Worm (Caenorhabditis elegans) whole organism, L4/young adult: Measurements from ENCODE around the gene str-55.

ENCODE experiments used
- W03F9.2 ChIP-seq: fragments of 150-350 bp; optimal IDR thresholded peaks from 2 replicates; lab custom pipeline; 2014; ENCODE audit warnings: missing biosample characterization, missing genetic modification characterization
- dao-5 ChIP-seq: sonication (generic microtip); optimal IDR thresholded peaks from 2 replicates; lab custom pipeline; 2016; ENCODE audit warnings: missing genotype, missing genetic modification characterization, moderate library complexity, missing compliant biosample characterization
- him-1 ChIP-seq: sonication (generic microtip); optimal IDR thresholded peaks from 2 replicates; lab custom pipeline; 2016; ENCODE audit warnings: missing genotype, missing genetic modification reagents, missing genetic modification characterization, missing compliant biosample characterization

The str-55 gene

DNA sequence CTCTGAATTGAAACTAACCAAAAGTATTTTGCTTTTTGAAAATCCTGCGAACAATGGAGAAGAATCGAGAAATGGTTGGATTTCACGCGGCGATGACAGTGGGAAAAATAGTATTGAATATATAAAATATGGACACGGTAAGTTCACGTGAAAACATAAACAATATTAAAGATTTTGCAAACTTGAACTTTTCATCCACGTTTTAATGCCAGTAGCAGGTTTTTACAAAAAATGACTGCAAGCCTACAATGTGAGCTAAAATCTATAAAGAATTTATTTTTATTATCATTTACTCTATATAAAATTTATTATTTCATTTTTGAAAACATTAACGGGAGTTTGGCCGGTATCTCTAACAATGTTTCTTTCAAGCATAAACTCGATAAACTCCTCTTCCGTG lies 12.6 kb upstream of the str-55 start, which contains the start of gene F26D2.10:
TSS of gene F26D2.10 (minus strand) at position 101 of the 400 bp plus-strand sequence.
- TF ChIP-seq dao-5 (tag; lab: Kevin White, UChicago) (no peak), him-1 (tag; lab: Kevin White, UChicago) (no peak), W03F9.2 (tag; lab: Kevin White, UChicago) (no peak)

DNA sequence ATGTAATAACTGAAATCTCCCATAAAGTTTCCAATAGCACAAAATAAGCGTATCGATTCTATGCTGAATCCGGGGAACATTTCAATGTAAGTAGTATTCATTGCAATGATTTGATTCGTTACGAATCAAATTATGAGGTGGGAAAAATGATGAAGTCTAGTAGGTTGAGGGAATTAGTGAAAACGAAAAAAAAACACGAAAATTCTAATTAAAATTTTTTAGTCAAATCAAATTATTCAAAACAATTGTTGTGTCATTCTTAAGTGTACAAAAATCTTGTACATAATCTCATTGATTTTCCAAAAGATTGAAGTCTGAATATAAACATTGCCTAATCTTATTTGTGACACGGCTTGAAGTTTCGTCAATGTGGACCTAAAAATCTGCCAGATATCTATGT lies 7.5 kb upstream of the str-55 start, which contains the start of gene srw-29:
TSS of gene srw-29 (minus strand) at position 101 of the 400 bp plus-strand sequence.
- TF ChIP-seq W03F9.2 (tag; lab: Kevin White, UChicago): no peak
- TF ChIP-seq dao-5 (tag; lab: Kevin White, UChicago): no peak
- TF ChIP-seq him-1 (tag; lab: Kevin White, UChicago): no peak

DNA sequence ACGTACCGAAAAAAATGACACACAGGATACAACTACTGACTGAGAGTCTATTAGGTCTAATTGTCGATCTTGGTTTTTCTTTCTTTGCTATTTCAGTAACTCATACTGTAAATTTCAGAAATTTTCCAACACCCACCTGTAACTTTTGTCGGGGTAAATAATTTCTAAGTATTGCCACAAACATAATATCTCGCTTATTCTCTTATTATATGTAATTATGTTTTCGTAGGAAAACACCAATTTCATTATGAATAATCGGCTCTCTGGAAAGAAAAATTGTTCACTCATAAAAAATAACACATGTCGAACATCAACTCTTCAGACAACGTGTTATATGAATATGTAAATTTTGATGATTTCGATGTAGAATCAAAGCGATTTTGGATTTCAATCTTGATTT lies 3.8 kb upstream of the str-55 start, which contains the start of gene srw-48:
TSS of gene srw-48 (plus strand) at position 301 of the 400 bp plus-strand sequence.
- TF ChIP-seq dao-5 (tag; lab: Kevin White, UChicago) (no peak), W03F9.2 (tag; lab: Kevin White, UChicago) (no peak), him-1 (tag; lab: Kevin White, UChicago) (no peak)

DNA sequence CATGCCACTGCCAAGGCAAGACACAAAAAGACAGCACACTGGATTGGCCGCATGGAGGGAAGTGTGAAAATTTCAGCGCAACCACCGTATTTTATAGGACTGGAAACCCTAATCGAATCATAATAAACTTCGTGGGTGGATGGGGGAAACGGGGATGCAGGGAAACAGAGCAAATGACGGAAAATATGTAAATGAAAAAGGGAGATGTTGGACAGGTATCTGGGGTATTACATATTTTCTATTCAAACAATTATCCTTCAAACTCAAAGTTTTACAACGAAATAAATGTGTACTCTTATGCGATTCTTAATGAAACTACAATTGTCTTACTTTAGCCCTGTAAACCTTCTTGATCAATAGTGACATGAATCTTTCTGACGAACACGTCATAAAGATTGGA lies 2.9 kb upstream of the str-55 start, which contains the start of gene F26D2.16:
TSS of gene F26D2.16 (minus strand) at position 101 of the 400 bp plus-strand sequence.
- no peak for TF ChIP-seq W03F9.2 (tag; lab: Kevin White, UChicago)
- no peak for TF ChIP-seq him-1 (tag; lab: Kevin White, UChicago)
- no peak for TF ChIP-seq dao-5 (tag; lab: Kevin White, UChicago)

DNA sequence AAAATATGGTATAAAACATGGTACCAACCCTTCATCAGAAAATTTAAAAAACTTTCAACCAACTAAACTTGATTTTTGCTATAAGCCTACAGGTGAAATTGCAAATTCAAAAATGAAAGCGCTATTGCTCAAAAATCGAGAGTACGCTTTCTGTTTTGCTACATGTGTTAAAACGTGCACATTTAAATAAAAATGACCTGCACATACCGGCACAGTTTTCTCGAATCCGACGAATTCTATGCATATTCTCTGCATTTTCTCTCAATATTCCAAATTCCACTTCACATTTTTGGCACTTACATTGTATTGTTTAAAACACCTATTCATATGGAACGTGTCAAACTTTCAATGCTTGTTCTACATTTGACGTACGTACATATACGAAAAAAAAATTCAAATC lies 6.4 kb downstream of the str-55 start, which contains the start of gene srh-145:
TSS of gene srh-145 (plus strand) at position 193 of the 400 bp plus-strand sequence.
- TF ChIP-seq W03F9.2 (tag; lab: Kevin White, UChicago) (no peak), dao-5 (tag; lab: Kevin White, UChicago) (no peak), him-1 (tag; lab: Kevin White, UChicago) (no peak)

DNA sequence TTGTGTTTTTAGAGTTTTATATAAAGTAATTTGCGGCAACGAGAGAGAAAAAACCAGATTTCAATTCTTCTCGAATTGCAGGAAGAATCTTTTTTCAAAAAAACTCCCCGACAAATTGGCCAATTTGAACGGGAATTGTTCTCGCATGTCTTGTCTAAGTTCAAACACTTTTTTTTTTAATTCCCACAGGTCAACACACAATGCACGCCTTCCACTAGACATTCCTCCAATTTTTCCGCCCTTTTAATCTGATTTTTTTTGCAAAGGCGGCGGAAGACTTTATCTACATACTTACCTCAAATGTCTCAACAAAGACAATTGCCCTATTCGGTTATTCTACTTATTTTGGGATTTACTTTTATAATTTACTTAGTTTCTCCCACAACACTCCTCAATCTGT lies 9.3 kb downstream of the str-55 start, which contains the start of gene F26D2.3:
TSS of gene F26D2.3 (plus strand) at position 301 of the 400 bp plus-strand sequence.
- TF ChIP-seq W03F9.2 (tag; lab: Kevin White, UChicago) (no peak), dao-5 (tag; lab: Kevin White, UChicago) (no peak), him-1 (tag; lab: Kevin White, UChicago) (no peak)

DNA sequence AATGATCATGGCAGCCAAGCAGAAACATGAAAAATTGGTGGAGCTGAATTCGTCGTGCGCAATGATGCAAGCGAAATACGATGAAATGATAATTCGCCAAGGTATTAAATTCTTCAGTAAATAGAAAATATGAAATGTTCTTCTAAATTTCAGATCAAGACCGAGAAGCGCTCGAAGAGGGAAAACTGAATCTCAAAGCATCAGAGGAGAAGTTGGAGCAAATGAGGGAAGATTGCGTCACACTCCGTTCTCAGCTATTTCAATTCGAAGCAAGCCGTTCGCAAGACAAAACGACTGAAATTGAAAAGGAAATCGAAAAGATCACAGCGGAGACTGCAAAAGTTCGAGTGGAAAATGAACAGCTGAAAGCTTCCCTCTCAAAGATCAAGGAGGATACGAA lies 10.6 kb downstream of the str-55 start:
- TF ChIP-seq him-1 (tag; lab: Kevin White, UChicago) (no peak), W03F9.2 (tag; lab: Kevin White, UChicago) (no peak), dao-5 (tag; lab: Kevin White, UChicago) (no peak)

DNA sequence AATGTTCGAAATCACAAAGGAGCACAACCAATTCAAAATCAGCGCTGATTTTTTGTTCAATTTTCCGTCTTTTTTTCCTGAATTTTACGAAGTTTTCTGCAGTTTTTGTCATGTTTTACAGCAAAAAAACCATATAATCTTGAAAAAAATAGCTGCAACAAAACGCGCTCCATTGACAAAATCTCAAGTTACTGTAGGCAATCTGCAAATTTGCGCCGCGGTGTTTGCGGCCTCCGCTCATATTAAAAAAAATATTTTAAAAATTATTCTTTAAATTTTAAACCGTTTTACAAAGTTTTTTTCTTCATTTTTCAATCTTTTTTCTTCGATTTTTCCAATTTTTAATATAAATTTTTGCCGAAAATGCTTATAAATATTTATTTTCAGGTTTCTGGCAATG lies 11.5 kb downstream of the str-55 start:
- TF ChIP-seq dao-5 (tag; lab: Kevin White, UChicago): no peak
- no peak for TF ChIP-seq W03F9.2 (tag; lab: Kevin White, UChicago)

DNA sequence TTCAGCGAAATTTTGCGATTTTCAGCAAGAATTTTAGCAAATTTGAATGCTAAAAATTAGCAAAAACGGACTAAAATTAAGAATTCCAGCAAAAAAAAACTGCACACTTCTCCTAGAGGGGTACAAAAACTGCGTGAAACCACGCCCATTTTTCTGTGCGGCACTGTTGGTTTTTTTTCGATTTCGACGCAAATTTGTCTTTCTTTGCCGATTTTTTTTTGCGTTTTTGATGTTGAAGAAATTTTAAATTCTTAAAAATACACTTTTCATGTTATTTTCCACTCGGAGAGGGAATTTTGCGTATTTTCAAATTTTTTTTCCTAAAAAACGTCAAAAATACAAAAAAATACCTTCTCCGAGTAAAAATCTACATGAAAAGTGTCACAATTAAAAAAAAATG lies 12.9 kb downstream of the str-55 start, which contains the start of gene syp-1:
TSS of gene syp-1 (plus strand) at position 301 of the 400 bp plus-strand sequence.
- no peak for TF ChIP-seq W03F9.2 (tag; lab: Kevin White, UChicago)
- no peak for TF ChIP-seq him-1 (tag; lab: Kevin White, UChicago)
- no peak for TF ChIP-seq dao-5 (tag; lab: Kevin White, UChicago)

DNA sequence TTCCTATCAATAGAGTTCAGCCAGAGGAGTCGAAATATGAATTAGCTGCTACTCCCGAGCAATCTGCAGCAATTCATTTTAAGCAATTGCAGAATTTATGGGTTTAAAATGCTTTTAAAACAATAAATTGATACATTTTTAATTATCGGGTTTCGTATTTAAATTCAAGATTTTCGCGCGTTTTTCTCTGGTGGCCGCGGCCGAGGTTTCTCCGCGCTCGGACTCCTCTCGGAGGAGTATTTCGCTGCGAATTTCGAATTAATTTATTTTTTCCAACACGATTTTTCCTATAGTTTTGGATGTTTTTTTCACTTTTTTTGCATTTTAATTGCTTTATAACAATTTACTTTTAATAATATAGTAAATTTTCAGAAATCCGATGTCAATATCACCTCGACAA lies 15.4 kb downstream of the str-55 start, which contains the start of gene F13A7.14:
TSS of gene F13A7.14 (plus strand) at position 373 of the 400 bp plus-strand sequence.
- TF ChIP-seq W03F9.2 (tag; lab: Kevin White, UChicago) (peak; percentile 72), him-1 (tag; lab: Kevin White, UChicago) (no peak), dao-5 (tag; lab: Kevin White, UChicago) (no peak)

DNA sequence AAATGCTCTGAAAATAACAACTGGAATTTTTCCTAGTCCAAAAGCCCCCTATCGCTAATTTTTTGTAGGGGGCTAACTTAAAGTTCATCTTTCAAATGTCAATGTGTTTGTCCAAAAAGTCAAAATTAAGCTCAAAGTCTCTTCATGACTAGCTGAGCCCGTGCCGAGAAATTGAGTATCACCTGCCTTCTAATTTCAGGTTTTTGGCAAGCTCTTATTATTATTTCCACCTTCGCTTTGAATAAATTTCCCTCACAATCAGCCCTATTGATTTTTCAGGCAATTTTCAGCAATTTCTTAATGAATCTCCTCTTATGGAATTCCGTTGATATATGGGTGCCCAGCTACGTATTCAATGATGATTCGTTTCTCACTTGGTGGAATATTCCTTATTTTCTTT lies 17.5 kb downstream of the str-55 start, which contains the start of gene sre-36:
TSS of gene sre-36 (plus strand) at position 301 of the 400 bp plus-strand sequence.
- TF ChIP-seq dao-5 (tag; lab: Kevin White, UChicago) (no peak), W03F9.2 (tag; lab: Kevin White, UChicago) (no peak), him-1 (tag; lab: Kevin White, UChicago) (no peak)

DNA sequence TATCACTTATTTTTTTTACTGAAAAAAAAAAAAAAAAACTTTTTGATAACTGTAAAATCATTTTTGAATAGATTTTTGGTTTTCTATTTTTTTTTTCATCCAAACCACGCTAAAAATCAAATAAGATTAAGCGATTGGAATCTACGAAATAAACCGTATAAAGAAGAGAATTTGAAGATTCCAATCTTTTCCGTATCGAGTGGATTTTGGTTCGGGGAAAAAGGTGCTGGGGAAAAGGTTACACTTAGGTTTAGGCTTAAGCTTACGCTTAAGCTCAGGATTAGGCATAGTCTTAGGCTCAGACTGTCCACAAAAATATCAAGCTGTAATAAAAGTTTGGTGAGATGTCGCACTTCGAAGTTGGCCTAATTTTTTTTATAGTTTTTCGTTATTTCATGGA lies 21.2 kb downstream of the str-55 start, which contains the start of gene F13A7.12:
TSS of gene F13A7.12 (plus strand) at position 301 of the 400 bp plus-strand sequence.
- no peak for TF ChIP-seq dao-5 (tag; lab: Kevin White, UChicago)
- no peak for TF ChIP-seq W03F9.2 (tag; lab: Kevin White, UChicago)
- TF ChIP-seq him-1 (tag; lab: Kevin White, UChicago): no peak

DNA sequence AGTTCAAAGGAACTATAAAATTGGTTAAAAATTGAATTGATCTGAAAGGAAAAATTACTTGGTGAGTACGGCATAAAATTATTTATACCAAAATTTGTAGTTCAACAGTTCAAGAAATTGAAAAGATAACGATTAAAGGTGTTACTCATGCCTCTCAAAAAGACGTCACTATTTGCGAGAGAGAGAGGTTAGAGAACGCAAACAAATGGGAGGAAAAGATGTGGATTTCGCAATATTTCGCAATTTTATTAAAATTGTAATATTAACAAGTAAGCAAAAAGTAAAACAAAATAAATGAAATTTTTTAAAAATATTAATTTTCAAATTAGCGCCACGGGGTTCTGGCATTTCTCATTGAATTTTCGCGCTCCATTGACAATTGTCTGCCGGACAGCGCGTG lies 21.8 kb downstream of the str-55 start, which contains the start of gene F13A7.11:
TSS of gene F13A7.11 (minus strand) at position 174 of the 400 bp plus-strand sequence.
- no peak for TF ChIP-seq dao-5 (tag; lab: Kevin White, UChicago)
- TF ChIP-seq W03F9.2 (tag; lab: Kevin White, UChicago): no peak
- TF ChIP-seq him-1 (tag; lab: Kevin White, UChicago): no peak

DNA sequence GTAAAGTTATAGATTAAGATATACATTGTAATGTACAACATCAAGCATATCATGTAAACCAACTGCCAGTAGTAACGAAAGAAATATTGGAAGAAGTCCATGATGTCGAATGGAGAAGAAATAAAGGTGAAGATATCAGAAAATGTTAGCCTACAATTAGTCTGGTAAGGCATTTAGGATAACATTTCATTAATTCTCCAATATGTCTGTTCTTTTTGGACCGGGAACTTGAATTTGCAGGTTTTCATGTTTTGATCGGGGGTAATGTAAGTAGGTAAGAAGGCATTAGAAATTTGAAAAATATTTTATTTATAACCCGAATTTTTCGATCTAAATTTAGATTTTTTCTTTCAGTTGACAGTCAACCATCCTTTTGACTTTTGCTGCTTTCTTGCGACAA lies 23.2 kb downstream of the str-55 start, which contains the start of gene srd-63:
TSS of gene srd-63 (minus strand) at position 101 of the 400 bp plus-strand sequence.
- TF ChIP-seq W03F9.2 (tag; lab: Kevin White, UChicago) (no peak), dao-5 (tag; lab: Kevin White, UChicago) (no peak), him-1 (tag; lab: Kevin White, UChicago) (no peak)
